Worm (Caenorhabditis elegans) whole organism, young adult: Measurements from ENCODE around the gene C18H9.5.

ENCODE experiments used
- D2030.7 ChIP-seq: fragments of 200-800 bp; sonication (Bioruptor generic); IDR thresholded peaks from 2 replicates; pipeline ENCODE4 v1.3.6; 2022; ENCODE audit warnings: missing genetic modification reagents, missing genetic modification characterization, missing compliant biosample characterization
- F39B2.1 ChIP-seq: fragments of 200-800 bp; sonication (Bioruptor generic); IDR thresholded peaks from 2 replicates; pipeline ENCODE4 v1.3.6; 2022; ENCODE audit warnings: missing genetic modification reagents, missing genetic modification characterization, missing compliant biosample characterization
- F52B5.7 ChIP-seq: sonication (generic microtip); optimal IDR thresholded peaks from 2 replicates; lab custom pipeline; 2016; ENCODE audit warnings: mild to moderate bottlenecking, missing genetic modification characterization, missing compliant biosample characterization
- F55B11.4 ChIP-seq: sonication (generic microtip); optimal IDR thresholded peaks from 2 replicates; lab custom pipeline; 2016; ENCODE audit warnings: missing compliant biosample characterization, missing genetic modification characterization, borderline replicate concordance; ENCODE audit not compliant: insufficient read depth
- K11D2.4 ChIP-seq: fragments of 200-800 bp; sonication (Bioruptor generic); IDR thresholded peaks from 2 replicates; pipeline ENCODE4 v1.3.6; 2022; ENCODE audit warnings: missing genetic modification reagents, missing genetic modification characterization, missing compliant biosample characterization
- aptf-2 ChIP-seq: fragments of 200-800 bp; sonication (Bioruptor generic); conservative IDR thresholded peaks from 2 replicates; pipeline ENCODE4 v1.3.6; 2022; ENCODE audit warnings: missing genetic modification reagents, missing genetic modification characterization, missing compliant biosample characterization
- attf-3 ChIP-seq: fragments of 200-800 bp; sonication (Bioruptor generic); conservative IDR thresholded peaks from 2 replicates; pipeline ENCODE4 v1.3.6; 2022; ENCODE audit warnings: missing genetic modification reagents, missing genetic modification characterization, missing compliant biosample characterization
- attf-5 ChIP-seq: fragments of 200-800 bp; sonication (Bioruptor generic); optimal IDR thresholded peaks from 2 replicates; lab custom pipeline; 2018; ENCODE audit warnings: mild to moderate bottlenecking, missing genetic modification characterization, missing compliant biosample characterization
- ccch-3 ChIP-seq: fragments of 200-800 bp; sonication (Bioruptor generic); optimal IDR thresholded peaks from 2 replicates; lab custom pipeline; 2018; ENCODE audit warnings: mild to moderate bottlenecking, missing genetic modification characterization, missing compliant biosample characterization
- cebp-1 ChIP-seq, 2 experiments: fragments of 200-800 bp in 1 of 2; sonication (Bioruptor generic) in 1 of 2; sonication (generic microtip) in 1 of 2; IDR thresholded peaks in 1 of 2; optimal IDR thresholded peaks in 1 of 2; 2 replicates each; pipeline versions ENCODE4 v1.3.6 to Lab custom; 2017 to 2022; ENCODE audit warnings: missing compliant biosample characterization in 2 of 2, missing genetic modification characterization in 2 of 2, mild to moderate bottlenecking in 1 of 2, missing genetic modification reagents in 1 of 2, moderate library complexity in 1 of 2
- cebp-2 ChIP-seq: fragments of 200-800 bp; sonication (Bioruptor generic); IDR thresholded peaks from 2 replicates; pipeline ENCODE4 v1.3.6; 2022; ENCODE audit warnings: missing genetic modification characterization, missing compliant biosample characterization
- ceh-79 ChIP-seq: sonication (generic microtip); optimal IDR thresholded peaks from 2 replicates; lab custom pipeline; 2017; ENCODE audit warnings: mild to moderate bottlenecking, missing genetic modification characterization, missing compliant biosample characterization
- chd-7 ChIP-seq: sonication (generic microtip); optimal IDR thresholded peaks from 2 replicates; lab custom pipeline; 2016; ENCODE audit warnings: mild to moderate bottlenecking, missing genetic modification characterization, moderate library complexity, missing compliant biosample characterization
- dox-1 ChIP-seq: fragments of 200-800 bp; sonication (Bioruptor generic); IDR thresholded peaks from 2 replicates; pipeline ENCODE4 v1.3.6; 2022; ENCODE audit warnings: missing genetic modification reagents, missing genetic modification characterization, missing compliant biosample characterization
- efl-1 ChIP-seq: fragments of 150-350 bp; optimal IDR thresholded peaks from 2 replicates; lab custom pipeline; 2014; ENCODE audit warnings: missing biosample characterization, missing genetic modification reagents, missing genetic modification characterization
- him-1 ChIP-seq: sonication (generic microtip); optimal IDR thresholded peaks from 2 replicates; lab custom pipeline; 2016; ENCODE audit warnings: missing genotype, missing genetic modification reagents, missing genetic modification characterization, missing compliant biosample characterization
- hlh-12 ChIP-seq: sonication (generic microtip); optimal IDR thresholded peaks from 2 replicates; lab custom pipeline; 2016; ENCODE audit warnings: missing genetic modification characterization, missing compliant biosample characterization
- hmg-1.2 ChIP-seq: fragments of 200-800 bp; sonication (Bioruptor generic); IDR thresholded peaks from 2 replicates; pipeline ENCODE4 v1.3.6; 2022; ENCODE audit warnings: missing genetic modification reagents, missing genetic modification characterization, missing compliant biosample characterization
- lin-26 ChIP-seq: fragments of 200-800 bp; sonication (Bioruptor generic); IDR thresholded peaks from 2 replicates; pipeline ENCODE4 v1.3.6; 2022; ENCODE audit warnings: missing genetic modification reagents, missing genetic modification characterization, missing compliant biosample characterization
- lir-1 ChIP-seq: fragments of 200-800 bp; sonication (Bioruptor generic); conservative IDR thresholded peaks from 2 replicates; pipeline ENCODE4 v1.3.6; 2022; ENCODE audit warnings: missing genetic modification reagents, missing genetic modification characterization, missing compliant biosample characterization
- madf-10 ChIP-seq: sonication (generic microtip); optimal IDR thresholded peaks from 2 replicates; lab custom pipeline; 2016; ENCODE audit warnings: mild to moderate bottlenecking, missing genetic modification characterization, missing compliant biosample characterization
- mxl-1 ChIP-seq: sonication (generic microtip); optimal IDR thresholded peaks from 2 replicates; lab custom pipeline; 2016; ENCODE audit warnings: missing genetic modification characterization, missing compliant biosample characterization
- nfya-2 ChIP-seq: fragments of 200-800 bp; sonication (Bioruptor generic); IDR thresholded peaks from 2 replicates; pipeline ENCODE4 v1.3.6; 2022; ENCODE audit warnings: missing genetic modification reagents, missing genetic modification characterization, missing compliant biosample characterization
- nhr-179 ChIP-seq: sonication (generic microtip); optimal IDR thresholded peaks from 2 replicates; lab custom pipeline; 2016; ENCODE audit warnings: mild to moderate bottlenecking, missing genetic modification characterization, missing compliant biosample characterization
- nhr-90 ChIP-seq: sonication (generic microtip); optimal IDR thresholded peaks from 2 replicates; lab custom pipeline; 2016; ENCODE audit warnings: missing genotype, mild to moderate bottlenecking, missing genetic modification characterization, missing compliant biosample characterization
- rcor-1 ChIP-seq: fragments of 200-800 bp; sonication (Bioruptor generic); IDR thresholded peaks from 2 replicates; pipeline ENCODE4 v1.3.6; 2022; ENCODE audit warnings: missing genetic modification reagents, missing genetic modification characterization, missing compliant biosample characterization
- rpc-1 ChIP-seq, 2 experiments: fragments of 150-350 bp in 1 of 2; sonication (generic microtip) in 1 of 2; optimal IDR thresholded peaks; 2 replicates each; lab custom pipeline; 2014 to 2018; ENCODE audit warnings: missing biosample characterization in 1 of 2, missing genetic modification characterization in 1 of 2, missing genetic modification reagents in 1 of 2, missing genotype in 1 of 2
- snpc-1.3 ChIP-seq: sonication (generic microtip); optimal IDR thresholded peaks from 2 replicates; lab custom pipeline; 2017; ENCODE audit warnings: missing genetic modification characterization, mild to moderate bottlenecking, missing compliant biosample characterization, antibody characterized with exemption, moderate library complexity, missing genotype, missing genetic modification reagents; ENCODE audit not compliant: insufficient read depth
- somi-1 ChIP-seq: fragments of 200-800 bp; sonication (Bioruptor generic); optimal IDR thresholded peaks from 2 replicates; lab custom pipeline; 2018; ENCODE audit warnings: mild to moderate bottlenecking, missing genetic modification characterization, missing compliant biosample characterization
- zfh-2 ChIP-seq: fragments of 200-800 bp; sonication (Bioruptor generic); conservative IDR thresholded peaks from 2 replicates; pipeline ENCODE4 v1.3.6; 2022; ENCODE audit warnings: missing genetic modification reagents, missing genetic modification characterization, missing compliant biosample characterization
- ztf-18 ChIP-seq: sonication (generic microtip); optimal IDR thresholded peaks from 2 replicates; lab custom pipeline; 2016; ENCODE audit warnings: missing genotype, mild to moderate bottlenecking, missing genetic modification characterization, missing compliant biosample characterization
- ztf-22 ChIP-seq: fragments of 200-800 bp; sonication (Bioruptor generic); optimal IDR thresholded peaks from 2 replicates; lab custom pipeline; 2018; ENCODE audit warnings: mild to moderate bottlenecking, missing genetic modification characterization, moderate library complexity, missing compliant biosample characterization
- ztf-26 ChIP-seq: sonication (generic microtip); optimal IDR thresholded peaks from 2 replicates; lab custom pipeline; 2017; ENCODE audit warnings: missing genetic modification characterization, missing compliant biosample characterization

Gene C18H9.5

DNA sequence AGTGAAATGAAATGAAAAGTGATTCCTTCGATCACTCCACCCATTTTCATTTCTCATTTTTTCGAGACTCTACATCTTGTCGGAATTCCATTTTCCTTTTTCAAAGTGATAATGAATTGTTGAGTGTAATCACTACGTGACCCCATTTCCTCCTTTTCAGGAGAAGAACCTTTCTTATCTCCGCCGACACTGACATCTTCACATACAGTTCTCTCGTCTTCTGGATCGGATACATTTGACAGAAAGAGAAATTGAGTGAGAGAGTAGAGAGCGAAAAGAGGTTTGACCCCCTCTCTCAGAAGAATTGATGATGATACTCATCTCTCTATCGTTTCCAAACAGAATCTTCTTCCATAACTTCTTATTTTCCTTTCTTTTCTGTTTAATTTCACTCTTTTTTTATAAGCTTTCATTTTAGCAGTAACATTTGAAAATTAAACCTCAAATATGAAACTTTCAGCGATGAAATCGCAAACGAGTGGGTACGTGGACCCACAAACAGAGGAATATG, 18.5 kb upstream of the C18H9.5 start, which contains the start of gene dpy-2:
Gene dpy-2 (plus strand): TSS at position 461 of the 511 bp plus-strand sequence.
- no peak for TF ChIP-seq F55B11.4 (tag; lab: Kevin White, UChicago)

DNA sequence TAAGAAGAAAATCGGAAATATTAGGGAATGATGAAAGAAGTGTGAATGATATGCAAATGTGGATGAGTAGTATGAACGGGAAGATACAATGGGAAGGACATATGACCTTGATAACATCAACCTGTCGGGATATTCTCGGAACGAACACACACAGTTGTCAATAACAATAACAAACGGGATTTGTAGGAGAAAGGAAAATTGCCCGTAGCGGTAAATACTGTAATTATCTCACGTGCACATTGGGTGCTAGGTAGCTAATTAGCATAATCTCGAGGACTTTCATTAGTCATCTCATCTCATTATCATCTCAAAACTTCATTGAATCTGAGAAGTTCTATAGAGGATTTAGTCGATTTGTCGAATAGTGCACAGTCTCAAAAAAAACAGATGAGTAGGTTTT, 17.6 kb upstream of the C18H9.5 start:
- TF ChIP-seq nfya-2 (GFP tag; lab: Robert Waterston, UW) = no peak
- no peak for TF ChIP-seq him-1 (tag; lab: Kevin White, UChicago)
- TF ChIP-seq nhr-179 (tag; lab: Kevin White, UChicago) = no peak
- TF ChIP-seq attf-5 (GFP tag; lab: Kevin White, UChicago) = no peak
- no peak for TF ChIP-seq snpc-1.3 (tag; lab: Kevin White, UChicago)
- TF ChIP-seq efl-1 (GFP tag; lab: Kevin White, UChicago) = no peak
- no peak for TF ChIP-seq chd-7 (tag; lab: Kevin White, UChicago)
- no peak for TF ChIP-seq F39B2.1
- no peak for TF ChIP-seq ceh-79 (tag; lab: Kevin White, UChicago)
- TF ChIP-seq cebp-2 (GFP tag; lab: Robert Waterston, UW) = no peak

DNA sequence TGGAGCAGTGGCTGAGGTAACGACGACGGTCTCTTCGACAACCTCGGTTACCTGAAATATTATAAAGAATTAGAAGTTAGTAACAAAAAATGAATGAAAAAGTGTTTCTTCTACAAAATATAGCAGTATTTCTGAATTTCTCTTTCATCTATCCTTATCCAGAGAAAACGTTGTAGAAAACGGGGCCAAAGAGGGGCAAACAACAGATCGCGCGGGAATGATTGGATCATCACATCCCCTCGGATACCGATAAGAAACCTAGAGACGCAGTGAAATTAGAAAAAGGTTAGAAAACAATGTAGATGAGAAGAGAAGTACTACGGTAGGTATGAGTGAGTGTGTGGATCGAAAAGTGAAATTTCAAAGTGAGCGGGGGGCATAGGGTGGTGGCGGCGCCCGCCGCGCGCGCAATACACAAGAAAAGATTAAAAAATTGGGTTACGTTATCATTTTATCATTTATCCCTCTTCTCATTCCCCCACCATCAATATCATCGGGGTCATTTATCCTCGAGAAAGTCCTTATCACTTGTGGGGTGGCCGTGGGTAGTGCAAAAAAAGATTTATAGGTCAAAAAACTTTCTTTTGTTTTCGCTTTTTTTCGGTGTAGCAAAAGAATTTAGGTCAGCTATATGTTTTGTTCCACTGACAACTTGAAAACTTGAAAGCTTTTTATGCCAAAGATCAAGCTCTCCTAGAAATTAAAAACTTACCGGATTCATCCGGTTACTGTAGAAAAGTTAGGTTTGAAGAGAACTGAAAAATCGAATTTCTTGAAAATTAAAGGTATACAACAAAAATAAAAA, 17.0 kb upstream of the C18H9.5 start, which contains the start of the genes dpy-10 and T14B4.19:
Gene dpy-10 (minus strand): TSS at position 51 of the 805 bp plus-strand sequence.
Gene T14B4.19 (minus strand): TSS at position 755 of the 805 bp plus-strand sequence.
- TF ChIP-seq mxl-1 (tag; lab: Kevin White, UChicago) (no peak), nfya-2 (GFP tag; lab: Robert Waterston, UW) (no peak), ztf-18 (tag; lab: Kevin White, UChicago) (no peak), somi-1 (GFP tag; lab: Kevin White, UChicago) (no peak), nhr-90 (tag; lab: Kevin White, UChicago) (no peak), efl-1 (GFP tag; lab: Kevin White, UChicago) (no peak), rcor-1 (no peak), hmg-1.2 (GFP tag; lab: Robert Waterston, UW) (no peak)

DNA sequence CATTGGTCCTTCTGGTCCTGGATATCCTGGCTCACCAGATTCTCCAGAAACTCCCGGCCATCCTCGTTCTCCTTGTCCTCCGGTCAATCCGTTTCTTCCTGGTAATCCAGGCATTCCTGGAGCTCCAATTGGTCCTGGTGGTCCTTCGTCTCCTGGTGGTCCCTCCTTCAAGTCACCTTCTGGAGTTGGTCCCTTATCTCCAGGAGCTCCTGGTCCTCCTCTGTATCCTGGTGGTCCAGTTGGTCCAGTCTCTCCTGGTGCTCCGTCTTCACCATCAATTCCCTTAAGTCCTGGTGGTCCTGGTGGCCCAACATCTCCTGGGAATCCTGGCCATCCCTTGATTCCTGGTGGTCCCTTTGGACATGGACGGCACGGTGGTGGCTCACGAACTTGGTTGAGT, 15.2 kb upstream of the C18H9.5 start:
- no peak for TF ChIP-seq lin-26 (GFP tag; lab: Robert Waterston, UW)
- no peak for TF ChIP-seq efl-1 (GFP tag; lab: Kevin White, UChicago)
- peak; percentile 74 for TF ChIP-seq zfh-2 (GFP tag; lab: Robert Waterston, UW)
- no peak for TF ChIP-seq D2030.7 (GFP tag; lab: Robert Waterston, UW)
- TF ChIP-seq dox-1 (GFP tag; lab: Robert Waterston, UW) = 0 out of 2 replicates have a peak, but pooled peaks have one; percentile 23

DNA sequence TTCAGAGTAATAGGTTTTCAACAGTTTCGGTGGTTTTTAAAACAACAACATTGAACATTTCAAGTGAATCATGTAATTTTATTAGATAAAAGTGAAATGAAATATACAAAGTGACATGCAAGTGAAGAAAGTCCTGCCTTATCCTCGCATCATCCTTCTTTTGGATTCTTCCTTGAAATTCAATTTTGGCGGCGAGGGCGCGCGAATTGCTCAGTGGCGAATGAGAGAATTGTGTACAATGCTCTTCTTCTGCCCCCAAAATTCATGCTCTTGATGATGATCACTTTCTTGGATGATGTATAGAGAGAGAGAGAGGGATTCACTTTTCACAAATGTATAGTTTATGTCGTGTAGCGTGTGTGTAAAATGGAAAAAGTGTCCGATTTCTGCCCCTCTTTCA, 14.3 kb upstream of the C18H9.5 start:
- TF ChIP-seq attf-3 (GFP tag; lab: Robert Waterston, UW) = no peak
- TF ChIP-seq ccch-3 (GFP tag; lab: Kevin White, UChicago) = no peak
- no peak for TF ChIP-seq ztf-22 (GFP tag; lab: Kevin White, UChicago)
- no peak for TF ChIP-seq rpc-1 (optimal IDR thresholded peaks at IDR 0.05; lab: Kevin White, UChicago)
- no peak for TF ChIP-seq rpc-1 (tag; optimal IDR thresholded peaks at IDR 0.05; lab: Kevin White, UChicago)
- no peak for TF ChIP-seq hlh-12 (tag; lab: Kevin White, UChicago)
- no peak for TF ChIP-seq F52B5.7 (tag; lab: Kevin White, UChicago)
- TF ChIP-seq cebp-1 (GFP tag; IDR thresholded peaks at IDR 0.05; lab: Robert Waterston, UW) = no peak
- TF ChIP-seq cebp-1 (tag; optimal IDR thresholded peaks at IDR 0.05; lab: Kevin White, UChicago) = no peak
- TF ChIP-seq aptf-2 = no peak
- no peak for TF ChIP-seq K11D2.4 (GFP tag; lab: Robert Waterston, UW)
- TF ChIP-seq lir-1 (GFP tag; lab: Robert Waterston, UW) = no peak
- TF ChIP-seq ztf-26 (tag; lab: Kevin White, UChicago) = no peak
- no peak for TF ChIP-seq madf-10
- TF ChIP-seq efl-1 (GFP tag; lab: Kevin White, UChicago) = no peak
